Worm (Caenorhabditis elegans): Measurements from ENCODE around the gene srj-18.

DNA sequence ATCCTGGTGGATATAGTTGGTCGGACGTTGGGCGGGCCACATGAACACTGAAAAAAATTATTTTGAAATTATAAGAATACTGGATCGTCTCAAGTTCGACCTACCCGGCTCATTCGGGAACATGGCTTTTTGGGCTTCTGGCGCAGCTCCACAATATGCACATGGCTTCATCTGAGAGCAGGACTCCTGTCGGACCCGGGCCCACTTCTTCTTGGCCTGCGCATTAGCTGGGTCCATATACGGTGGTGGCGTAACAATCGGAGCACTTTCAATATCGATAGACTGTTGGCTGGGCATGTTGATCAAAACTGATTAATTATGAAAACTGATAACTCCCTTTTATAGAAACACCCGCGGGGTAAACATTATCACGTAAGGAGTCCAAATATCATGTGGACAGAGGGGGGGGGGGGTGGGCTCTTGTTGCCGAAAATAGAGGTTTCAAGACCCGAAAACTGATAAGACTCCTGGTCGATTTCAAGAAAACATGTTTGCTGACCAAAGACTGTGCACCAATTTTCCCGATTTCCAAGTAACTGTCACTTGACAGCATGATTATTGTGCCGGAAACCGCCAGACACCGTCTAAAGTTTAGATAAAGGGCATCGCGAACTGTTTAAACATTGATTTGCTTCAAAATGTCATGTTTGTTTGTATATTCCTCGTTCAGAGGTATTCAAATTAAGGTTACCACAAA is 43.2 kb upstream of the srj-18 start, which contains the start of gene dod-3:
- TF ChIP-seq ama-1 (optimal IDR thresholded peaks at IDR 0.05) = peak; percentile 70
- TF ChIP-seq elt-2 (tag; optimal IDR thresholded peaks at IDR 0.05) = peak; percentile 95
- no peak for TF ChIP-seq ceh-82 (tag; optimal IDR thresholded peaks at IDR 0.05)
- no peak for TF ChIP-seq zag-1 (tag; optimal IDR thresholded peaks at IDR 0.05)
- no peak for TF ChIP-seq fkh-10 (GFP tag; optimal IDR thresholded peaks at IDR 0.05)
- TF ChIP-seq ceh-9 (tag; optimal IDR thresholded peaks at IDR 0.05) = no peak
- no peak for TF ChIP-seq nhr-76 (tag; optimal IDR thresholded peaks at IDR 0.05)
- no peak for TF ChIP-seq nhr-237 (tag; optimal IDR thresholded peaks at IDR 0.05)
- no peak for TF ChIP-seq unc-39 (tag; optimal IDR thresholded peaks at IDR 0.05)
- no peak for TF ChIP-seq nhr-77 (tag; optimal IDR thresholded peaks at IDR 0.05)
- TF ChIP-seq fos-1 (tag; optimal IDR thresholded peaks at IDR 0.05) = no peak
